Fruit fly (Drosophila melanogaster) whole organism, pupa: ENCODE measurements around the gene Mcr.

ENCODE experiments used
- CG14655 ChIP-seq: fragments of 200-800 bp; sonication (Bioruptor generic); optimal IDR thresholded peaks from 3 replicates; lab custom pipeline; 2017; ENCODE audit warnings: mild to moderate bottlenecking, missing biosample characterization, missing genetic modification reagents, missing genetic modification characterization
- CG8159 ChIP-seq: fragments of 200-800 bp; sonication (Bioruptor generic); optimal IDR thresholded peaks from 3 replicates; lab custom pipeline; 2018; ENCODE audit warnings: missing biosample characterization, mild to moderate bottlenecking, missing genetic modification characterization, moderate library complexity
- CG8301 ChIP-seq: fragments of 200-800 bp; sonication (Bioruptor generic); optimal IDR thresholded peaks from 2 replicates; lab custom pipeline; 2018; ENCODE audit warnings: missing biosample characterization, mild to moderate bottlenecking, missing genetic modification characterization
- EcR ChIP-seq: fragments of 200-800 bp; sonication (Bioruptor generic); optimal IDR thresholded peaks from 3 replicates; lab custom pipeline; 2019; ENCODE audit warnings: missing biosample characterization, missing genetic modification characterization, mild to moderate bottlenecking, moderate library complexity, missing genetic modification reagents
- Pif1A ChIP-seq: fragments of 200-800 bp; sonication (Bioruptor generic); optimal IDR thresholded peaks from 3 replicates; lab custom pipeline; 2016; ENCODE audit warnings: missing biosample characterization, missing genetic modification characterization
- gl ChIP-seq: fragments of 200-800 bp; sonication (Bioruptor generic); optimal IDR thresholded peaks from 2 replicates; lab custom pipeline; 2018; ENCODE audit warnings: missing biosample characterization, mild to moderate bottlenecking, missing genetic modification characterization
- rn ChIP-seq: fragments of 200-800 bp; sonication (Bioruptor generic); IDR thresholded peaks from 2 replicates; pipeline ENCODE4 v1.3.6; 2022; ENCODE audit warnings: missing biosample characterization, missing genetic modification characterization

DNA sequence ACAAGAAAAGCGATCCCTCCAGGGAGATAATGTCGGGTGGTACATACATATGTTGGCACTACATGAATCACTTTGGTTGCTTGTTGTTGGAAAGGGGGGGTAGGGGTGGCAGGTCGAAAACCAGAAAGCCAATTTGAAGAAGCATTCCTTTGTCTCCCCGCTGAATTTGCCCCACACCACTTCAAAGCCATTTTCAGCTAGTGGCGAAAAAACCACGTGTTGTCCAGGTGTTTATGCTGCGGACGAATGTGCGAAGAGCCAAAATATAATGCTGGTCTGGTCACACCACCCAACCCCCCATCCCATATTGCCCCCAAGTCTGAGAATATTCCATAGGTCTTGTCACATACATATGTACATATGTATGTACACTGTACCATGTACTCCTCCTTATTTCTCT lies 9.1 kb upstream of the Mcr start:
- TF ChIP-seq EcR (GFP tag; lab: Kevin White, UChicago) (no peak), Pif1A (GFP tag; lab: Kevin White, UChicago) (no peak), CG14655 (GFP tag; lab: Kevin White, UChicago) (no peak), rn (GFP tag; lab: Robert Waterston, UW) (no peak), CG8301 (tag; lab: Kevin White, UChicago) (no peak), CG8159 (tag; lab: Kevin White, UChicago) (no peak), gl (tag; lab: Kevin White, UChicago) (no peak)
